Fruit fly (Drosophila melanogaster) Kc167 (cell line): ENCODE measurements around the gene CG18641.

Experiments used
- Myc ChIP-seq: fragments of >200 bp; optimal IDR thresholded peaks from 2 replicates; lab custom pipeline; 2017; ENCODE audit warnings: missing external identifiers
- Sin3A ChIP-seq: fragments of >200 bp; optimal IDR thresholded peaks from 2 replicates; lab custom pipeline; 2018; ENCODE audit warnings: missing external identifiers
- h ChIP-seq: fragments of >200 bp; optimal IDR thresholded peaks from 3 replicates; lab custom pipeline; 2018; ENCODE audit warnings: missing external identifiers
- insv ChIP-seq: fragments of >200 bp; optimal IDR thresholded peaks from 3 replicates; lab custom pipeline; 2018; ENCODE audit warnings: missing external identifiers
- psq ChIP-seq: fragments of >200 bp; optimal IDR thresholded peaks from 2 replicates; lab custom pipeline; 2017; ENCODE audit warnings: missing external identifiers
- ttk ChIP-seq: sonication (Bioruptor generic); optimal IDR thresholded peaks from 2 replicates; lab custom pipeline; 2017; ENCODE audit warnings: missing external identifiers

CG18641 gene

dm6 chr2L:2415109-2415508, at the start of gene CG18641:
TSS of gene CG18641 (minus strand) at chr2L:2415322.
- TF ChIP-seq ttk (lab: Kevin White, UChicago) (no peak), Myc (lab: Kevin White, UChicago) (no peak), h (lab: Kevin White, UChicago) (no peak)

- TF ChIP-seq ttk (lab: Kevin White, UChicago) (no peak), Sin3A (lab: Kevin White, UChicago) (no peak), Myc (lab: Kevin White, UChicago) (no peak), psq (no peak), h (lab: Kevin White, UChicago) (no peak), insv (lab: Kevin White, UChicago) (no peak)
Measured at dm6 chr2L:2462306-2462844, 47.3 kb upstream of the CG18641 start.

- TF ChIP-seq Myc (lab: Kevin White, UChicago) (no peak), Sin3A (lab: Kevin White, UChicago) (no peak)
Measured at dm6 chr2L:2461322-2461999, 46.3 kb upstream of the CG18641 start.

- TF ChIP-seq ttk (lab: Kevin White, UChicago) = no peak
- TF ChIP-seq h (lab: Kevin White, UChicago) = no peak
- no peak for TF ChIP-seq Sin3A (lab: Kevin White, UChicago)
- no peak for TF ChIP-seq psq
- no peak for TF ChIP-seq Myc (lab: Kevin White, UChicago)
- no peak for TF ChIP-seq insv (lab: Kevin White, UChicago)
Measured at dm6 chr2L:2459238-2459637, 44.1 kb upstream of the CG18641 start.

dm6 chr2L:2456516-2457392, 41.6 kb upstream of the CG18641 start:
- TF ChIP-seq h (lab: Kevin White, UChicago) (no peak), psq (no peak), insv (lab: Kevin White, UChicago) (no peak), ttk (lab: Kevin White, UChicago) (no peak), Sin3A (lab: Kevin White, UChicago) (no peak), Myc (lab: Kevin White, UChicago) (no peak)

- TF ChIP-seq psq = no peak
Measured at dm6 chr2L:2454644-2455043, 39.5 kb upstream of the CG18641 start.

- no peak for TF ChIP-seq Sin3A (lab: Kevin White, UChicago)
- TF ChIP-seq Myc (lab: Kevin White, UChicago) = no peak
- no peak for TF ChIP-seq ttk (lab: Kevin White, UChicago)
- no peak for TF ChIP-seq h (lab: Kevin White, UChicago)
Measured at dm6 chr2L:2453818-2454217, 38.7 kb upstream of the CG18641 start.

dm6 chr2L:2450723-2451379, 35.7 kb upstream of the CG18641 start:
- TF ChIP-seq psq (no peak), ttk (lab: Kevin White, UChicago) (no peak), Myc (lab: Kevin White, UChicago) (no peak), insv (lab: Kevin White, UChicago) (no peak), Sin3A (lab: Kevin White, UChicago) (no peak), h (lab: Kevin White, UChicago) (no peak)

- TF ChIP-seq insv (lab: Kevin White, UChicago) = no peak
- no peak for TF ChIP-seq Myc (lab: Kevin White, UChicago)
- no peak for TF ChIP-seq Sin3A (lab: Kevin White, UChicago)
- TF ChIP-seq h (lab: Kevin White, UChicago) = no peak
- no peak for TF ChIP-seq psq
- no peak for TF ChIP-seq ttk (lab: Kevin White, UChicago)
Measured at dm6 chr2L:2449665-2450064, 34.5 kb upstream of the CG18641 start.

- no peak for TF ChIP-seq Sin3A (lab: Kevin White, UChicago)
- no peak for TF ChIP-seq Myc (lab: Kevin White, UChicago)
- TF ChIP-seq ttk (lab: Kevin White, UChicago) = no peak
- TF ChIP-seq psq = no peak
- TF ChIP-seq h (lab: Kevin White, UChicago) = no peak
- TF ChIP-seq insv (lab: Kevin White, UChicago) = no peak
Measured at dm6 chr2L:2448514-2448913, 33.4 kb upstream of the CG18641 start.

dm6 chr2L:2438640-2439276, 23.6 kb upstream of the CG18641 start:
- TF ChIP-seq psq = no peak

dm6 chr2L:2436258-2436657, 21.1 kb upstream of the CG18641 start:
- TF ChIP-seq h (lab: Kevin White, UChicago) (no peak), Myc (lab: Kevin White, UChicago) (no peak), psq (no peak), insv (lab: Kevin White, UChicago) (no peak), ttk (lab: Kevin White, UChicago) (no peak), Sin3A (lab: Kevin White, UChicago) (no peak)
